Fruit fly (Drosophila melanogaster): ENCODE measurements around the gene CG10646.

Gene CG10646

DNA sequence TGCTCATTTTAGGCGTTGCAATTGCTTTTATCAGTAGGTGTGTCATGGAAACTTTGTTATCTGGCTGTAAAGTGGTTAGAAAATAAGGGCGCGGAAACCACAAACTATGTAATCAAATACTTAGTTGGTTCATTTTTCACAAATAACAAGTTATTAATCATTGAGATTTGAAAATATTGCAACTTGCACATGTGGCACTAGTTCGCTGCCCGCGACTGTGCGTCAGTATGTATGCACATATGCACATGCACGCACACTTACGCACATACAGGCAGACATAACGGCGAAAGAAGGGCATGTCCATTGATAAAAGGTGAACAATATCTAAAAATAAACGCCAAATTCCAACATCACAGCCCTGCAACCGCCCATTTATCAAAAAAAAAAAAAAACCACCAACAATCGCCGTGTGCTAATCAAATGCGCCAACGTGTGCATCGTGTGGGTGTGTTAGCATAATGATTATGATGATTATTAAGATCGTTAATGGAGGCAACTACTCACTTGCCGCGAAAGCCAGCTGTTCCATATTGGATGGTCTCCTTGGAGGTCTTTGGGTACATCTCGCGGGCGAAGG lies 25.8 kb upstream of the CG10646 start (continued):
- TF ChIP-seq CG13424 (tag; optimal IDR thresholded peaks at IDR 0.05) (peak; percentile 44), CG6689 (GFP tag; IDR thresholded peaks at IDR 0.05) (peak; percentile 46), vfl (GFP tag; optimal IDR thresholded peaks at IDR 0.05) (no peak), grau (tag; optimal IDR thresholded peaks at IDR 0.05) (peak; percentile 45), CG42726 (GFP tag; IDR thresholded peaks at IDR 0.05; ENCODE audit: partially characterized antibody) (no peak), lilli (GFP tag; optimal IDR thresholded peaks at IDR 0.05) (peak; percentile 35), CG8388 (GFP tag; optimal IDR thresholded peaks at IDR 0.05) (peak; percentile 37), Ssrp (tag; optimal IDR thresholded peaks at IDR 0.05) (peak; percentile 41), CG17912 (GFP tag; optimal IDR thresholded peaks at IDR 0.05) (no peak), cato (GFP tag; optimal IDR thresholded peaks at IDR 0.05; ENCODE audit: borderline replicate concordance) (no peak), Sin3A (optimal IDR thresholded peaks at IDR 0.05) (no peak), Camta (GFP tag; optimal IDR thresholded peaks at IDR 0.05) (peak; percentile 14), HLH54F (GFP tag; optimal IDR thresholded peaks at IDR 0.05) (no peak), Optix (GFP tag; IDR thresholded peaks at IDR 0.05) (0 out of 3 replicates have a peak, but pooled peaks have one; percentile 17), CG14860 (GFP tag; IDR thresholded peaks at IDR 0.05; ENCODE audit: partially characterized antibody) (no peak), Dref (GFP tag; IDR thresholded peaks at IDR 0.05) (no peak), D19A (tag; optimal IDR thresholded peaks at IDR 0.05) (peak; percentile 59), CG3838 (GFP tag; optimal IDR thresholded peaks at IDR 0.05) (no peak), CG17802 (tag; optimal IDR thresholded peaks at IDR 0.05) (peak; percentile 15), CG1602 (GFP tag; optimal IDR thresholded peaks at IDR 0.05) (peak; percentile 3), eve (GFP tag; optimal IDR thresholded peaks at IDR 0.05) (no peak), Atf-2 (GFP tag; optimal IDR thresholded peaks at IDR 0.05) (peak; percentile 13), CG3407 (GFP tag; optimal IDR thresholded peaks at IDR 0.05) (peak; percentile 23), CG30431 (GFP tag; optimal IDR thresholded peaks at IDR 0.05) (no peak), unpg (GFP tag; optimal IDR thresholded peaks at IDR 0.05) (peak; percentile 66), wdn (GFP tag; IDR thresholded peaks at IDR 0.05) (peak; percentile 22; the same call in 1 of the 2 replicates), Xbp1 (GFP tag; optimal IDR thresholded peaks at IDR 0.05) (peak; percentile 54), trem (tag; optimal IDR thresholded peaks at IDR 0.05) (peak; percentile 8), CG13775 (GFP tag; optimal IDR thresholded peaks at IDR 0.05) (peak; percentile 15), CG2116 (GFP tag; optimal IDR thresholded peaks at IDR 0.05) (no peak), gt (GFP tag; IDR thresholded peaks at IDR 0.05) (no peak), Fer3 (tag; optimal IDR thresholded peaks at IDR 0.05) (peak; percentile 28), CG9609 (GFP tag; optimal IDR thresholded peaks at IDR 0.05) (no peak), hkb (optimal IDR thresholded peaks at IDR 0.05) (no peak), hkb (GFP tag; IDR thresholded peaks at IDR 0.05) (peak; percentile 80), bowl (GFP tag; IDR thresholded peaks at IDR 0.05) (no peak), corto (GFP tag; optimal IDR thresholded peaks at IDR 0.05) (peak; percentile 62), Side (GFP tag; optimal IDR thresholded peaks at IDR 0.05) (peak; percentile 39), yki (optimal IDR thresholded peaks at IDR 0.05) (no peak), CG31441 (GFP tag; IDR thresholded peaks at IDR 0.05) (peak; percentile 67; the same call in 1 of the 2 replicates), twi (tag; optimal IDR thresholded peaks at IDR 0.05) (peak; percentile 12), Spps (tag; optimal IDR thresholded peaks at IDR 0.05) (no peak), wek (GFP tag; optimal IDR thresholded peaks at IDR 0.05) (no peak), CG1233 (GFP tag; optimal IDR thresholded peaks at IDR 0.05) (peak; percentile 12), amos (GFP tag; IDR thresholded peaks at IDR 0.05; ENCODE audit: partially characterized antibody) (no peak), BtbVII (GFP tag; optimal IDR thresholded peaks at IDR 0.05) (peak; percentile 19), CG14441 (GFP tag; IDR thresholded peaks at IDR 0.05) (peak; percentile 68), dati (GFP tag; IDR thresholded peaks at IDR 0.05) (0 out of 2 replicates have a peak, but pooled peaks have one; percentile 38), CG10147 (GFP tag; optimal IDR thresholded peaks at IDR 0.05) (no peak), sr (GFP tag; IDR thresholded peaks at IDR 0.05) (peak; percentile 76), Tbp (GFP tag; optimal IDR thresholded peaks at IDR 0.05) (no peak)
